Worm (Caenorhabditis elegans): Measurements from ENCODE around the gene C33D9.8.

Gene C33D9.8

DNA sequence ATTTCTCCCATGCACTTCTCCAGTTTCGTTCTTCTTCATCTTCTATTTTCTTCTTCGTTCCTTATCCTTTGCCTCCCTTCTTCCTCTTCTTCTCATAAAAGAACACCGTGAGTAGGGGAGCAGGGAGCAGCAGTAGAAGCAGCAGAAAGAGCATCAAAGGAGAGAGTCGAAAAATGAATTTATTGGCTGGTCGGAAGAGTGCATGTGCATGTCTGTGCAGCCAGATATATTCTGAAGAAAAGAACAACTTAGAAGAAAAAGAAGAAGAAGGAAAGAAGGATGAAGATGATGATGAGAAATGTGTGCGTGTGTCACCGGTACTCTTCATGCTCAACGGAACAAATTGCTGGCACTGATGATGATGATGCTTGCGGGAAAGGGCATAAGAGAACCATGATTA is 9.7 kb upstream of the C33D9.8 start:
- TF ChIP-seq D1046.2 (GFP tag; IDR thresholded peaks at IDR 0.05), result no peak
- no peak for TF ChIP-seq nhr-10 (tag; optimal IDR thresholded peaks at IDR 0.05)
- no peak for TF ChIP-seq snpc-1.2 (GFP tag; IDR thresholded peaks at IDR 0.05)
- no peak for TF ChIP-seq gei-8 (GFP tag; optimal IDR thresholded peaks at IDR 0.05)
- TF ChIP-seq mxl-3 (GFP tag; optimal IDR thresholded peaks at IDR 0.05), result no peak
- TF ChIP-seq zip-2 (tag; optimal IDR thresholded peaks at IDR 0.05), result no peak
- TF ChIP-seq unc-62 (GFP tag; optimal IDR thresholded peaks at IDR 0.05 in 1 of 2), result no peak
- TF ChIP-seq unc-62 (tag; optimal IDR thresholded peaks at IDR 0.05), result no peak
- TF ChIP-seq madf-9 (GFP tag; conservative IDR thresholded peaks at IDR 0.05), result no peak
- TF ChIP-seq fkh-10 (GFP tag; optimal IDR thresholded peaks at IDR 0.05), result peak; percentile 61
- TF ChIP-seq mxl-2 (GFP tag; conservative IDR thresholded peaks at IDR 0.05), result no peak
- no peak for TF ChIP-seq tra-1 (GFP tag; IDR thresholded peaks at IDR 0.05)
- no peak for TF ChIP-seq dmd-8 (GFP tag; IDR thresholded peaks at IDR 0.05)
- TF ChIP-seq mep-1 (tag; optimal IDR thresholded peaks at IDR 0.05), result peak; percentile 65
- no peak for TF ChIP-seq nhr-25 (tag; optimal IDR thresholded peaks at IDR 0.05; ENCODE audit: borderline replicate concordance, insufficient read depth)
- no peak for TF ChIP-seq lin-1 (GFP tag; IDR thresholded peaks at IDR 0.05)
- no peak for TF ChIP-seq set-16 (GFP tag; IDR thresholded peaks at IDR 0.05)
- no peak for TF ChIP-seq nhr-111 (GFP tag; optimal IDR thresholded peaks at IDR 0.05)
- TF ChIP-seq ctbp-1 (GFP tag; IDR thresholded peaks at IDR 0.05), result 0 out of 2 replicates have a peak, but pooled peaks have one; percentile 42
- no peak for TF ChIP-seq nhr-28 (tag; optimal IDR thresholded peaks at IDR 0.05)
- no peak for TF ChIP-seq vab-7 (GFP tag; IDR thresholded peaks at IDR 0.05)
- no peak for TF ChIP-seq daf-16 (GFP tag; optimal IDR thresholded peaks at IDR 0.05)
- no peak for TF ChIP-seq daf-16 (tag; optimal IDR thresholded peaks at IDR 0.05)
- peak; percentile 20 for TF ChIP-seq hlh-30 (tag; optimal IDR thresholded peaks at IDR 0.05; ENCODE audit: insufficient read depth)
- no peak for TF ChIP-seq dve-1 (tag; optimal IDR thresholded peaks at IDR 0.05; ENCODE audit: insufficient read depth)
- TF ChIP-seq hmg-1.1 (GFP tag; IDR thresholded peaks at IDR 0.05), result 0 out of 2 replicates have a peak, but pooled peaks have one; percentile 10
- TF ChIP-seq zip-11 (GFP tag; IDR thresholded peaks at IDR 0.05), result no peak
- no peak for TF ChIP-seq ceh-20 (GFP tag; IDR thresholded peaks at IDR 0.05)
- no peak for TF ChIP-seq Y48G9A.11 (GFP tag; IDR thresholded peaks at IDR 0.05)
- no peak for TF ChIP-seq Y105C5A.15 (GFP tag; IDR thresholded peaks at IDR 0.05)
- TF ChIP-seq ceh-82 (tag; optimal IDR thresholded peaks at IDR 0.05), result no peak
- no peak for TF ChIP-seq cey-2 (tag; optimal IDR thresholded peaks at IDR 0.05; ENCODE audit: borderline replicate concordance, insufficient read depth)
- no peak for TF ChIP-seq mdl-1 (tag; optimal IDR thresholded peaks at IDR 0.05)
- TF ChIP-seq lin-39 (tag; optimal IDR thresholded peaks at IDR 0.05), result peak; percentile 15
- TF ChIP-seq lsy-2 (tag; optimal IDR thresholded peaks at IDR 0.05), result peak in 1 of 2 experiments; percentile 12
- no peak for TF ChIP-seq dmd-6 (GFP tag; IDR thresholded peaks at IDR 0.05)
- TF ChIP-seq ceh-28 (tag; optimal IDR thresholded peaks at IDR 0.05), result no peak
- TF ChIP-seq aha-1 (tag), result peak; percentile 72
- no peak for TF ChIP-seq saeg-2 (GFP tag; IDR thresholded peaks at IDR 0.05)
- no peak for TF ChIP-seq nhr-11 (tag; optimal IDR thresholded peaks at IDR 0.05)
- TF ChIP-seq pqm-1 (tag; optimal IDR thresholded peaks at IDR 0.05), result no peak
- no peak for TF ChIP-seq ama-1 (optimal IDR thresholded peaks at IDR 0.05)
- TF ChIP-seq hlh-11 (tag; optimal IDR thresholded peaks at IDR 0.05), result no peak
- TF ChIP-seq F37D6.2 (tag; optimal IDR thresholded peaks at IDR 0.05), result no peak
- TF ChIP-seq daf-12 (tag; optimal IDR thresholded peaks at IDR 0.05), result no peak
- TF ChIP-seq Y75B8A.6 (GFP tag; IDR thresholded peaks at IDR 0.05), result no peak
- no peak for TF ChIP-seq unc-130 (GFP tag; optimal IDR thresholded peaks at IDR 0.05)
- no peak for TF ChIP-seq ceh-62 (tag; optimal IDR thresholded peaks at IDR 0.05)
- TF ChIP-seq rbr-2 (tag; optimal IDR thresholded peaks at IDR 0.05), result no peak
